Worm (Caenorhabditis elegans) whole organism, L4 larva: Measurements from ENCODE around the gene pptr-1.

ENCODE experiments used
- F37D6.2 ChIP-seq: sonication (generic microtip); optimal IDR thresholded peaks from 2 replicates; lab custom pipeline; 2016; ENCODE audit warnings: mild to moderate bottlenecking, missing genetic modification characterization, missing compliant biosample characterization
- T26A8.4 ChIP-seq: fragments of 200-800 bp; sonication (Bioruptor generic); IDR thresholded peaks from 2 replicates; pipeline ENCODE4 v1.3.6; 2022; ENCODE audit warnings: missing genetic modification characterization, missing compliant biosample characterization
- Y105C5A.15 ChIP-seq: fragments of 200-800 bp; sonication (Bioruptor generic); IDR thresholded peaks from 2 replicates; pipeline ENCODE4 v1.3.6; 2022; ENCODE audit warnings: missing genetic modification characterization, missing compliant biosample characterization
- aha-1 ChIP-seq: fragments of 150-350 bp; peaks from one replicate; lab custom pipeline; 2014; ENCODE audit warnings: missing biosample characterization, missing genetic modification characterization
- aly-2 ChIP-seq: sonication (generic microtip); optimal IDR thresholded peaks from 2 replicates; lab custom pipeline; 2018; ENCODE audit warnings: missing biosample characterization, missing genetic modification characterization
- ceh-44 ChIP-seq: fragments of 200-800 bp; sonication (Bioruptor generic); IDR thresholded peaks from 2 replicates; pipeline ENCODE4 v1.3.6; 2022; ENCODE audit warnings: missing genetic modification reagents, missing genetic modification characterization, missing compliant biosample characterization
- ceh-62 ChIP-seq: sonication (generic microtip); optimal IDR thresholded peaks from 2 replicates; lab custom pipeline; 2017; ENCODE audit warnings: missing biosample characterization, missing genetic modification characterization
- ces-1 ChIP-seq: fragments of 150-350 bp; sonication (generic microtip); optimal IDR thresholded peaks from 4 replicates; lab custom pipeline; 2014; ENCODE audit warnings: missing biosample characterization, missing genetic modification reagents, missing genetic modification characterization
- daf-19 ChIP-seq: fragments of 200-800 bp; sonication (Bioruptor generic); conservative IDR thresholded peaks from 2 replicates; pipeline ENCODE4 v1.3.6; 2022; ENCODE audit warnings: missing genetic modification characterization, missing compliant biosample characterization
- dmd-6 ChIP-seq: fragments of 200-800 bp; sonication (Bioruptor generic); IDR thresholded peaks from 2 replicates; pipeline ENCODE4 v1.3.6; 2022; ENCODE audit warnings: missing genetic modification reagents, missing genetic modification characterization, missing compliant biosample characterization
- dmd-8 ChIP-seq: fragments of 200-800 bp; sonication (Bioruptor generic); IDR thresholded peaks from 2 replicates; pipeline ENCODE4 v1.3.6; 2022; ENCODE audit warnings: missing genetic modification characterization, missing compliant biosample characterization
- egl-27 ChIP-seq: sonication (generic microtip); optimal IDR thresholded peaks from 3 replicates; lab custom pipeline; 2017; ENCODE audit warnings: missing biosample characterization, missing genetic modification reagents, missing genetic modification characterization
- fos-1 ChIP-seq: fragments of 150-350 bp; optimal IDR thresholded peaks from 2 replicates; lab custom pipeline; 2014; ENCODE audit warnings: missing biosample characterization, missing genetic modification characterization
- gei-8 ChIP-seq: fragments of 200-800 bp; sonication (Bioruptor generic); optimal IDR thresholded peaks from 2 replicates; lab custom pipeline; 2018; ENCODE audit warnings: mild to moderate bottlenecking, missing genetic modification characterization, missing compliant biosample characterization
- lim-7 ChIP-seq: fragments of 200-800 bp; sonication (Bioruptor generic); IDR thresholded peaks from 2 replicates; pipeline ENCODE4 v1.3.6; 2022; ENCODE audit warnings: missing genetic modification characterization, missing compliant biosample characterization
- lin-29 ChIP-seq: fragments of 200-800 bp; sonication (Bioruptor generic); IDR thresholded peaks from 2 replicates; pipeline ENCODE4 v1.3.6; 2022; ENCODE audit warnings: missing genetic modification reagents, missing genetic modification characterization, missing compliant biosample characterization
- lin-38 ChIP-seq: fragments of 200-800 bp; sonication (Bioruptor generic); IDR thresholded peaks from 2 replicates; pipeline ENCODE4 v1.3.6; 2022; ENCODE audit warnings: missing genetic modification reagents, missing genetic modification characterization, missing compliant biosample characterization
- lir-3 ChIP-seq: sonication (generic microtip); optimal IDR thresholded peaks from 2 replicates; lab custom pipeline; 2016; ENCODE audit warnings: mild to moderate bottlenecking, missing genetic modification characterization, missing compliant biosample characterization
- lsy-2 ChIP-seq, 2 experiments: fragments of 150-350 bp in 1 of 2; sonication (generic microtip) in 1 of 2; optimal IDR thresholded peaks; 2 replicates each; lab custom pipeline; 2014 to 2017; ENCODE audit warnings: missing biosample characterization in 2 of 2, missing genetic modification characterization in 2 of 2
- madf-5 ChIP-seq, 2 experiments: fragments of 200-800 bp; sonication (Bioruptor generic); IDR thresholded peaks; 2 replicates each; pipeline ENCODE4 v1.3.6; 2022; ENCODE audit warnings: missing compliant biosample characterization in 2 of 2, missing genetic modification characterization in 2 of 2
- mdl-1 ChIP-seq, 2 experiments: fragments of 150-350 bp in 1 of 2; sonication (generic microtip) in 1 of 2; optimal IDR thresholded peaks; 2 replicates each; lab custom pipeline; 2014 to 2017; ENCODE audit warnings: missing biosample characterization in 2 of 2, missing genetic modification characterization in 2 of 2
- nhr-102 ChIP-seq: sonication (generic microtip); optimal IDR thresholded peaks from 2 replicates; lab custom pipeline; 2016; ENCODE audit warnings: mild to moderate bottlenecking, missing genetic modification characterization, moderate library complexity, missing compliant biosample characterization
- nhr-111 ChIP-seq: fragments of 200-800 bp; sonication (Bioruptor generic); optimal IDR thresholded peaks from 2 replicates; lab custom pipeline; 2018; ENCODE audit warnings: mild to moderate bottlenecking, missing genetic modification characterization, missing compliant biosample characterization
- nhr-237 ChIP-seq: sonication (generic microtip); optimal IDR thresholded peaks from 2 replicates; lab custom pipeline; 2017; ENCODE audit warnings: missing biosample characterization, missing genetic modification characterization
- nhr-25 ChIP-seq: sonication (generic microtip); optimal IDR thresholded peaks from 2 replicates; lab custom pipeline; 2017; ENCODE audit warnings: missing genetic modification characterization, mild to moderate bottlenecking, missing compliant biosample characterization, antibody characterized with exemption, moderate library complexity, borderline replicate concordance; ENCODE audit not compliant: insufficient read depth
- nhr-41 ChIP-seq: fragments of 200-800 bp; sonication (Bioruptor generic); IDR thresholded peaks from 2 replicates; pipeline ENCODE4 v1.3.6; 2022; ENCODE audit warnings: missing genetic modification reagents, missing genetic modification characterization, missing compliant biosample characterization
- nhr-42 ChIP-seq: fragments of 200-800 bp; sonication (Bioruptor generic); IDR thresholded peaks from 2 replicates; pipeline ENCODE4 v1.3.6; 2022; ENCODE audit warnings: missing genetic modification characterization, missing compliant biosample characterization
- nhr-6 ChIP-seq: fragments of 150-350 bp; optimal IDR thresholded peaks from 2 replicates; lab custom pipeline; 2014; ENCODE audit warnings: missing biosample characterization, missing genetic modification characterization
- nhr-77 ChIP-seq: fragments of 150-350 bp; optimal IDR thresholded peaks from 2 replicates; lab custom pipeline; 2014; ENCODE audit warnings: missing biosample characterization, missing genetic modification characterization
- pha-4 ChIP-seq, 2 experiments: fragments of 150-350 bp in 1 of 2; fragments of 200-800 bp in 1 of 2; sonication (Bioruptor generic) in 1 of 2; IDR thresholded peaks in 1 of 2; optimal IDR thresholded peaks in 1 of 2; 2 replicates each; pipeline versions ENCODE4 v1.3.6 to Lab custom; 2014 to 2022; ENCODE audit warnings: missing genetic modification characterization in 2 of 2, missing genetic modification reagents in 2 of 2, missing biosample characterization in 1 of 2, missing compliant biosample characterization in 1 of 2
- saeg-2 ChIP-seq: fragments of 200-800 bp; sonication (Bioruptor generic); IDR thresholded peaks from 2 replicates; pipeline ENCODE4 v1.3.6; 2022; ENCODE audit warnings: missing genetic modification reagents, missing genetic modification characterization, missing compliant biosample characterization
- skn-1 ChIP-seq: fragments of 150-350 bp; optimal IDR thresholded peaks from 2 replicates; lab custom pipeline; 2014; ENCODE audit warnings: missing biosample characterization, missing genetic modification characterization
- spr-1 ChIP-seq: sonication (generic microtip); optimal IDR thresholded peaks from 2 replicates; lab custom pipeline; 2016; ENCODE audit warnings: mild to moderate bottlenecking, missing genetic modification characterization, missing compliant biosample characterization
- spr-3 ChIP-seq: fragments of 200-800 bp; sonication (Bioruptor generic); optimal IDR thresholded peaks from 2 replicates; lab custom pipeline; 2018; ENCODE audit warnings: mild to moderate bottlenecking, missing genetic modification characterization, missing compliant biosample characterization
- unc-130 ChIP-seq: sonication (generic microtip); optimal IDR thresholded peaks from 2 replicates; lab custom pipeline; 2016; ENCODE audit warnings: missing genetic modification reagents, missing genetic modification characterization, missing compliant biosample characterization
- unc-62 ChIP-seq, 3 experiments: fragments of 150-350 bp in 1 of 3; sonication (generic microtip); optimal IDR thresholded peaks in 2 of 3; peaks in 1 of 3; 1 replicate in 1 of 3; 2 replicates in 2 of 3; lab custom pipeline; 2014 to 2017; ENCODE audit warnings: missing biosample characterization in 3 of 3, missing genetic modification characterization in 3 of 3, missing genetic modification reagents in 3 of 3, missing genotype in 1 of 3
- zip-2 ChIP-seq: fragments of 150-350 bp; optimal IDR thresholded peaks from 2 replicates; lab custom pipeline; 2014; ENCODE audit warnings: missing biosample characterization, missing genetic modification characterization

The pptr-1 gene

ce11 chrV:16401519-16401918 is 44.2 kb downstream of the pptr-1 start, which contains the start of gene F13A7.14 (continued):
- TF ChIP-seq pha-4 (GFP tag; IDR thresholded peaks at IDR 0.05; lab: Robert Waterston, UW) (no peak), pha-4 (tag; optimal IDR thresholded peaks at IDR 0.05; lab: Kevin White, UChicago) (no peak), fos-1 (tag; lab: Kevin White, UChicago) (no peak), ceh-44 (GFP tag; lab: Robert Waterston, UW) (peak; percentile 61; the same call in 1 of the 2 replicates), gei-8 (GFP tag; lab: Kevin White, UChicago) (no peak), mdl-1 (tag; optimal IDR thresholded peaks at IDR 0.05; lab: Kevin White, UChicago) (no peak), aha-1 (tag; lab: Kevin White, UChicago) (peak; percentile 66), nhr-25 (tag; lab: Kevin White, UChicago) (no peak), madf-5 (GFP tag; IDR thresholded peaks at IDR 0.05; lab: Robert Waterston, UW) (peak in 1 of 2 experiments; percentile 76; a peak in 1 of 4 replicates), ceh-62 (tag; lab: Kevin White, UChicago) (no peak), nhr-102 (tag; lab: Kevin White, UChicago) (peak; percentile 77), saeg-2 (GFP tag; lab: Robert Waterston, UW) (no peak), nhr-41 (GFP tag; lab: Robert Waterston, UW) (no peak), F37D6.2 (tag; lab: Kevin White, UChicago) (peak; percentile 33), egl-27 (tag; lab: Kevin White, UChicago) (no peak), lir-3 (no peak), lim-7 (no peak), unc-130 (GFP tag; lab: Kevin White, UChicago) (peak; percentile 87), aly-2 (tag; lab: Kevin White, UChicago) (no peak), T26A8.4 (GFP tag; lab: Robert Waterston, UW) (no peak), nhr-77 (tag; lab: Kevin White, UChicago) (no peak)

DNA sequence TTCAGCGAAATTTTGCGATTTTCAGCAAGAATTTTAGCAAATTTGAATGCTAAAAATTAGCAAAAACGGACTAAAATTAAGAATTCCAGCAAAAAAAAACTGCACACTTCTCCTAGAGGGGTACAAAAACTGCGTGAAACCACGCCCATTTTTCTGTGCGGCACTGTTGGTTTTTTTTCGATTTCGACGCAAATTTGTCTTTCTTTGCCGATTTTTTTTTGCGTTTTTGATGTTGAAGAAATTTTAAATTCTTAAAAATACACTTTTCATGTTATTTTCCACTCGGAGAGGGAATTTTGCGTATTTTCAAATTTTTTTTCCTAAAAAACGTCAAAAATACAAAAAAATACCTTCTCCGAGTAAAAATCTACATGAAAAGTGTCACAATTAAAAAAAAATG is 46.7 kb downstream of the pptr-1 start, which contains the start of gene syp-1:
Gene syp-1, plus strand, starts transcription at position 301 of the 400 bp plus-strand sequence.
- no peak for TF ChIP-seq zip-2 (tag; lab: Kevin White, UChicago)
- no peak for TF ChIP-seq lim-7
- TF ChIP-seq nhr-42: no peak
- TF ChIP-seq nhr-25 (tag; lab: Kevin White, UChicago): no peak
- no peak for TF ChIP-seq lin-29 (GFP tag; lab: Robert Waterston, UW)
- no peak for TF ChIP-seq ceh-44 (GFP tag; lab: Robert Waterston, UW)
- no peak for TF ChIP-seq egl-27 (tag; lab: Kevin White, UChicago)
- no peak for TF ChIP-seq nhr-111 (GFP tag; lab: Kevin White, UChicago)
- TF ChIP-seq spr-1 (tag; lab: Kevin White, UChicago): no peak
- no peak for TF ChIP-seq spr-3
- no peak for TF ChIP-seq nhr-237 (tag; lab: Kevin White, UChicago)
- TF ChIP-seq dmd-6 (GFP tag; lab: Robert Waterston, UW): no peak
- no peak for TF ChIP-seq Y105C5A.15 (GFP tag; lab: Robert Waterston, UW)
- TF ChIP-seq madf-5 (GFP tag; IDR thresholded peaks at IDR 0.05; lab: Robert Waterston, UW): no peak
- no peak for TF ChIP-seq daf-19 (GFP tag; lab: Robert Waterston, UW)
- TF ChIP-seq ces-1 (GFP tag; lab: Kevin White, UChicago): no peak
- TF ChIP-seq nhr-6 (tag; lab: Kevin White, UChicago): no peak
- no peak for TF ChIP-seq dmd-8
- TF ChIP-seq aha-1 (tag; lab: Kevin White, UChicago): no peak

DNA sequence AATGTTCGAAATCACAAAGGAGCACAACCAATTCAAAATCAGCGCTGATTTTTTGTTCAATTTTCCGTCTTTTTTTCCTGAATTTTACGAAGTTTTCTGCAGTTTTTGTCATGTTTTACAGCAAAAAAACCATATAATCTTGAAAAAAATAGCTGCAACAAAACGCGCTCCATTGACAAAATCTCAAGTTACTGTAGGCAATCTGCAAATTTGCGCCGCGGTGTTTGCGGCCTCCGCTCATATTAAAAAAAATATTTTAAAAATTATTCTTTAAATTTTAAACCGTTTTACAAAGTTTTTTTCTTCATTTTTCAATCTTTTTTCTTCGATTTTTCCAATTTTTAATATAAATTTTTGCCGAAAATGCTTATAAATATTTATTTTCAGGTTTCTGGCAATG is 48.0 kb downstream of the pptr-1 start:
- TF ChIP-seq lin-38 (peak; percentile 75), lim-7 (no peak), skn-1 (tag; lab: Kevin White, UChicago) (no peak)

ce11 chrV:16406357-16406756 is 49.0 kb downstream of the pptr-1 start:
- TF ChIP-seq unc-62 (GFP tag; optimal IDR thresholded peaks at IDR 0.05 in 1 of 2; lab: Kevin White, UChicago) (peak in 1 of 2 experiments; percentile 70), unc-62 (tag; optimal IDR thresholded peaks at IDR 0.05; lab: Kevin White, UChicago) (no peak), lsy-2 (tag; optimal IDR thresholded peaks at IDR 0.05; lab: Kevin White, UChicago) (no peak)
